Fruit fly (Drosophila melanogaster) whole organism, prepupa: ENCODE data around the gene sens.

ENCODE experiments used
- Blimp-1 ChIP-seq: fragments of 200-800 bp; sonication (Bioruptor generic); optimal IDR thresholded peaks from 3 replicates; lab custom pipeline; 2017; ENCODE audit warnings: missing biosample characterization, missing genetic modification characterization, mild to moderate bottlenecking, moderate library complexity, missing genetic modification reagents
- CG11294 ChIP-seq: fragments of 200-800 bp; sonication (Bioruptor generic); IDR thresholded peaks from 2 replicates; pipeline ENCODE4 v1.3.6; 2022; ENCODE audit warnings: missing biosample characterization, missing genetic modification characterization
- CG11762 ChIP-seq: fragments of 200-800 bp; sonication (Bioruptor generic); optimal IDR thresholded peaks from 3 replicates; lab custom pipeline; 2016; ENCODE audit warnings: missing biosample characterization, missing genetic modification characterization; ENCODE audit not compliant: insufficient read depth
- CG15336 ChIP-seq: fragments of 200-800 bp; sonication (Bioruptor generic); IDR thresholded peaks from 2 replicates; pipeline ENCODE4 v1.3.6; 2022; ENCODE audit warnings: missing biosample characterization, missing genetic modification characterization
- CG1621 ChIP-seq: fragments of 200-800 bp; sonication (Bioruptor generic); optimal IDR thresholded peaks from 3 replicates; lab custom pipeline; 2018; ENCODE audit warnings: missing biosample characterization, mild to moderate bottlenecking, missing genetic modification characterization
- CG32006 ChIP-seq: fragments of 200-800 bp; sonication (Bioruptor generic); optimal IDR thresholded peaks from 3 replicates; lab custom pipeline; 2017; ENCODE audit warnings: missing biosample characterization, mild to moderate bottlenecking, missing genetic modification characterization
- CG34406 ChIP-seq: fragments of 200-800 bp; sonication (Bioruptor generic); optimal IDR thresholded peaks from 3 replicates; lab custom pipeline; 2016; ENCODE audit warnings: missing biosample characterization, missing genetic modification characterization
- CG3919 ChIP-seq: fragments of 200-800 bp; sonication (Bioruptor generic); optimal IDR thresholded peaks from 3 replicates; lab custom pipeline; 2016; ENCODE audit warnings: missing biosample characterization, missing genetic modification characterization
- CG6276 ChIP-seq: fragments of 200-800 bp; sonication (Bioruptor generic); optimal IDR thresholded peaks from 2 replicates; lab custom pipeline; 2017; ENCODE audit warnings: missing biosample characterization, mild to moderate bottlenecking, missing genetic modification characterization
- CG7368 ChIP-seq: fragments of 200-800 bp; sonication (Bioruptor generic); optimal IDR thresholded peaks from 3 replicates; lab custom pipeline; 2016; ENCODE audit warnings: missing biosample characterization, missing genetic modification characterization
- Eip78C ChIP-seq: fragments of 200-800 bp; sonication (Bioruptor generic); peaks from one replicate; lab custom pipeline; 2016; ENCODE audit warnings: missing biosample characterization, missing genetic modification characterization
- Eip93F ChIP-seq: fragments of 200-800 bp; sonication (Bioruptor generic); optimal IDR thresholded peaks from 2 replicates; lab custom pipeline; 2016; ENCODE audit warnings: missing biosample characterization, mild to moderate bottlenecking, missing genetic modification characterization
- Ets21C ChIP-seq: fragments of 200-800 bp; sonication (Bioruptor generic); optimal IDR thresholded peaks from 3 replicates; lab custom pipeline; 2016; ENCODE audit warnings: missing biosample characterization, missing genetic modification characterization
- Ets96B ChIP-seq: fragments of 200-800 bp; optimal IDR thresholded peaks from 2 replicates; lab custom pipeline; 2019; ENCODE audit warnings: missing biosample characterization, mild to moderate bottlenecking, missing genetic modification characterization, moderate library complexity
- Hr38 ChIP-seq: sonication (Bioruptor generic); optimal IDR thresholded peaks from 2 replicates; lab custom pipeline; 2016; ENCODE audit warnings: missing biosample characterization, missing genetic modification characterization
- Hr39 ChIP-seq: fragments of 200-800 bp; sonication (Bioruptor generic); optimal IDR thresholded peaks from 2 replicates; lab custom pipeline; 2016; ENCODE audit warnings: missing biosample characterization, missing genetic modification characterization
- Lpt ChIP-seq: fragments of 200-800 bp; sonication (Bioruptor generic); optimal IDR thresholded peaks from 3 replicates; lab custom pipeline; 2016; ENCODE audit warnings: missing biosample characterization, missing genetic modification characterization
- Met ChIP-seq: fragments of 200-800 bp; sonication (Bioruptor generic); optimal IDR thresholded peaks from 3 replicates; lab custom pipeline; 2016; ENCODE audit warnings: missing biosample characterization, missing genetic modification characterization
- OdsH ChIP-seq: fragments of 200-800 bp; sonication (Bioruptor generic); optimal IDR thresholded peaks from 3 replicates; lab custom pipeline; 2016; ENCODE audit warnings: missing biosample characterization, missing genetic modification characterization
- Sox102F ChIP-seq: fragments of 200-800 bp; sonication (Bioruptor generic); optimal IDR thresholded peaks from 2 replicates; lab custom pipeline; 2016; ENCODE audit warnings: missing biosample characterization, mild to moderate bottlenecking, missing genetic modification characterization
- Sox14 ChIP-seq: fragments of 200-800 bp; sonication (Bioruptor generic); optimal IDR thresholded peaks from 3 replicates; lab custom pipeline; 2016; ENCODE audit warnings: missing biosample characterization, missing genetic modification characterization
- achi ChIP-seq: fragments of 200-800 bp; sonication (Bioruptor generic); optimal IDR thresholded peaks from 3 replicates; lab custom pipeline; 2016; ENCODE audit warnings: missing biosample characterization, missing genetic modification characterization
- acj6 ChIP-seq: fragments of 200-800 bp; sonication (Bioruptor generic); optimal IDR thresholded peaks from 3 replicates; lab custom pipeline; 2016; ENCODE audit warnings: missing biosample characterization, missing genetic modification characterization
- cyc ChIP-seq: fragments of 200-800 bp; sonication (Bioruptor generic); optimal IDR thresholded peaks from 3 replicates; lab custom pipeline; 2016; ENCODE audit warnings: missing biosample characterization, missing genetic modification characterization
- eg ChIP-seq: fragments of 200-800 bp; sonication (Bioruptor generic); IDR thresholded peaks from 3 replicates; pipeline ENCODE4 v1.3.6; 2022; ENCODE audit warnings: missing biosample characterization, missing genetic modification characterization
- esn ChIP-seq: fragments of 200-800 bp; sonication (Bioruptor generic); optimal IDR thresholded peaks from 2 replicates; lab custom pipeline; 2016; ENCODE audit warnings: missing biosample characterization, mild to moderate bottlenecking, missing genetic modification characterization, moderate library complexity
- fd59A ChIP-seq: fragments of 200-800 bp; sonication (Bioruptor generic); optimal IDR thresholded peaks from 2 replicates; lab custom pipeline; 2017; ENCODE audit warnings: missing biosample characterization, mild to moderate bottlenecking, missing genetic modification characterization, missing genetic modification reagents
- fd85E ChIP-seq: fragments of 200-800 bp; sonication (Bioruptor generic); optimal IDR thresholded peaks from 3 replicates; lab custom pipeline; 2016; ENCODE audit warnings: missing biosample characterization, missing genetic modification characterization
- fkh ChIP-seq: fragments of 200-800 bp; sonication (Bioruptor generic); optimal IDR thresholded peaks from 3 replicates; lab custom pipeline; 2017; ENCODE audit warnings: missing biosample characterization, mild to moderate bottlenecking, missing genetic modification characterization, moderate library complexity
- lz ChIP-seq: fragments of 200-800 bp; sonication (Bioruptor generic); optimal IDR thresholded peaks from 3 replicates; lab custom pipeline; 2016; ENCODE audit warnings: missing biosample characterization, missing genetic modification characterization
- net ChIP-seq: fragments of 200-800 bp; sonication (Bioruptor generic); optimal IDR thresholded peaks from 3 replicates; lab custom pipeline; 2016; ENCODE audit warnings: missing biosample characterization, missing genetic modification characterization
- pdm3 ChIP-seq: fragments of 200-800 bp; sonication (Bioruptor generic); optimal IDR thresholded peaks from 3 replicates; lab custom pipeline; 2016; ENCODE audit warnings: missing biosample characterization, missing genetic modification characterization
- spab ChIP-seq: fragments of 200-800 bp; sonication (Bioruptor generic); optimal IDR thresholded peaks from 2 replicates; lab custom pipeline; 2017; ENCODE audit warnings: missing biosample characterization, mild to moderate bottlenecking, missing genetic modification characterization, missing genetic modification reagents
- ss ChIP-seq, 2 experiments: fragments of 200-800 bp; sonication (Bioruptor generic); optimal IDR thresholded peaks; 2 replicates in 1 of 2; 3 replicates in 1 of 2; lab custom pipeline; 2017 to 2018; ENCODE audit warnings: mild to moderate bottlenecking in 2 of 2, missing biosample characterization in 2 of 2, missing genetic modification characterization in 2 of 2, moderate library complexity in 1 of 2
- svp ChIP-seq: fragments of 200-800 bp; sonication (Bioruptor generic); peaks from one replicate; lab custom pipeline; 2016; ENCODE audit warnings: missing biosample characterization, missing genetic modification characterization
- topi ChIP-seq: fragments of 200-800 bp; sonication (Bioruptor generic); optimal IDR thresholded peaks from 3 replicates; lab custom pipeline; 2016; ENCODE audit warnings: missing biosample characterization, missing genetic modification characterization

sens gene

dm6 chr3L:13422286-13422787, 21.4 kb upstream of the sens start, which contains the start of gene CG32121:
Gene CG32121 (minus strand): TSS chr3L:13422336.
- TF ChIP-seq Sox14 (GFP tag; lab: Kevin White, UChicago) (no peak), acj6 (GFP tag; lab: Kevin White, UChicago) (no peak), fkh (GFP tag; lab: Kevin White, UChicago) (no peak), fd59A (GFP tag; lab: Kevin White, UChicago) (no peak), CG11762 (GFP tag; lab: Kevin White, UChicago) (no peak), net (GFP tag; lab: Kevin White, UChicago) (no peak), Blimp-1 (GFP tag; lab: Kevin White, UChicago) (no peak), Ets96B (tag; lab: Kevin White, UChicago) (no peak), CG32006 (no peak), Sox102F (GFP tag; lab: Kevin White, UChicago) (no peak), topi (GFP tag; lab: Kevin White, UChicago) (no peak), eg (GFP tag; lab: Robert Waterston, UW) (no peak), Hr39 (GFP tag; lab: Kevin White, UChicago) (no peak), pdm3 (GFP tag; lab: Kevin White, UChicago) (no peak), Ets21C (GFP tag; lab: Kevin White, UChicago) (no peak), fd85E (GFP tag; lab: Kevin White, UChicago) (no peak), OdsH (GFP tag; lab: Kevin White, UChicago) (no peak)

- TF ChIP-seq CG32006 (no peak), CG34406 (GFP tag; lab: Kevin White, UChicago) (no peak), achi (no peak), CG11294 (GFP tag; lab: Robert Waterston, UW) (no peak), spab (GFP tag; lab: Kevin White, UChicago) (no peak), CG15336 (GFP tag; lab: Robert Waterston, UW) (no peak), Eip93F (GFP tag; lab: Kevin White, UChicago) (no peak), Met (GFP tag; lab: Kevin White, UChicago) (no peak), esn (no peak), fd59A (GFP tag; lab: Kevin White, UChicago) (no peak)
These were observed 19.3 kb upstream of the sens start for dm6 chr3L:13420212-13420611.

- TF ChIP-seq svp (GFP tag; lab: Kevin White, UChicago) (peak; percentile 42), net (GFP tag; lab: Kevin White, UChicago) (no peak), Met (GFP tag; lab: Kevin White, UChicago) (no peak), CG1621 (peak; percentile 43), CG6276 (GFP tag; lab: Kevin White, UChicago) (no peak)
These were observed 11.9 kb upstream of the sens start for dm6 chr3L:13412886-13413224.

- TF ChIP-seq ss (GFP tag; optimal IDR thresholded peaks at IDR 0.05; lab: Kevin White, UChicago) (no peak), Sox14 (GFP tag; lab: Kevin White, UChicago) (peak; percentile 36), achi (no peak), CG1621 (no peak), Lpt (peak; percentile 26), Met (GFP tag; lab: Kevin White, UChicago) (peak; percentile 24), CG11294 (GFP tag; lab: Robert Waterston, UW) (no peak), lz (GFP tag; lab: Kevin White, UChicago) (peak; percentile 22), Hr39 (GFP tag; lab: Kevin White, UChicago) (peak; percentile 7), CG3919 (peak; percentile 24), pdm3 (GFP tag; lab: Kevin White, UChicago) (no peak), fd59A (GFP tag; lab: Kevin White, UChicago) (no peak), CG34406 (GFP tag; lab: Kevin White, UChicago) (peak; percentile 24), CG11762 (GFP tag; lab: Kevin White, UChicago) (peak; percentile 16), Eip78C (GFP tag; lab: Kevin White, UChicago) (no peak), cyc (peak; percentile 29), CG6276 (GFP tag; lab: Kevin White, UChicago) (no peak), Hr38 (GFP tag; lab: Kevin White, UChicago) (no peak), CG7368 (GFP tag; lab: Kevin White, UChicago) (peak; percentile 3), eg (GFP tag; lab: Robert Waterston, UW) (0 out of 3 replicates have a peak, but pooled peaks have one; percentile 15), svp (GFP tag; lab: Kevin White, UChicago) (peak; percentile 41)
These were observed 11.4 kb upstream of the sens start, which contains the start of the genes CG10222 and flr for dm6 chr3L:13412200-13412885. Gene CG10222 (minus strand): TSS chr3L:13412453. Gene flr (plus strand): TSS chr3L:13412843.
